Fruit fly (Drosophila melanogaster) whole organism, embryonic: ENCODE data around the gene CG18563.
A peak's percentile ranks its signal among the peaks of the same experiment; 100 is the strongest.

ENCODE experiments used
- B-H2 ChIP-seq: fragments of 200-800 bp; sonication (Bioruptor generic); optimal IDR thresholded peaks from 2 replicates; lab custom pipeline; 2018; ENCODE audit warnings: missing biosample characterization, mild to moderate bottlenecking, missing genetic modification characterization
- CG10543 ChIP-seq: fragments of 200-800 bp; sonication (Bioruptor generic); optimal IDR thresholded peaks from 3 replicates; lab custom pipeline; 2017; ENCODE audit warnings: missing biosample characterization, mild to moderate bottlenecking, missing genetic modification characterization, moderate library complexity
- CG11247 ChIP-seq: fragments of 200-800 bp; sonication (Bioruptor generic); IDR thresholded peaks from 2 replicates; pipeline ENCODE4 v1.3.6; 2022; ENCODE audit warnings: missing biosample characterization, missing genetic modification characterization
- CG12104 ChIP-seq: fragments of 200-800 bp; sonication (Bioruptor generic); optimal IDR thresholded peaks from 3 replicates; lab custom pipeline; 2016; ENCODE audit warnings: missing biosample characterization, missing genetic modification characterization
- CG12236 ChIP-seq: fragments of 200-800 bp; sonication (Bioruptor generic); optimal IDR thresholded peaks from 2 replicates; lab custom pipeline; 2016; ENCODE audit warnings: missing biosample characterization, missing genetic modification characterization
- CG12659 ChIP-seq: fragments of 200-800 bp; sonication (Bioruptor generic); optimal IDR thresholded peaks from 3 replicates; lab custom pipeline; 2017; ENCODE audit warnings: mild to moderate bottlenecking, missing biosample characterization, missing genetic modification reagents, missing genetic modification characterization
- CG14965 ChIP-seq: fragments of 200-800 bp; sonication (Bioruptor generic); optimal IDR thresholded peaks from 2 replicates; lab custom pipeline; 2016; ENCODE audit warnings: missing biosample characterization, missing genetic modification characterization, borderline replicate concordance
- CG15073 ChIP-seq: fragments of 200-800 bp; sonication (Bioruptor generic); optimal IDR thresholded peaks from 2 replicates; lab custom pipeline; 2016; ENCODE audit warnings: missing biosample characterization, missing genetic modification characterization
- CG15514 ChIP-seq: fragments of 200-800 bp; sonication (Bioruptor generic); optimal IDR thresholded peaks from 3 replicates; lab custom pipeline; 2017; ENCODE audit warnings: missing biosample characterization, missing genetic modification characterization, mild to moderate bottlenecking, moderate library complexity, missing genetic modification reagents
- CG15696 ChIP-seq: fragments of 200-800 bp; sonication (Bioruptor generic); optimal IDR thresholded peaks from 2 replicates; lab custom pipeline; 2019; ENCODE audit warnings: missing biosample characterization, mild to moderate bottlenecking, missing genetic modification characterization, moderate library complexity
- CG16779 ChIP-seq: fragments of 200-800 bp; sonication (Bioruptor generic); IDR thresholded peaks from 2 replicates; pipeline ENCODE4 v1.3.6; 2022; ENCODE audit warnings: missing biosample characterization, missing genetic modification characterization
- CG1832 ChIP-seq: fragments of 200-800 bp; sonication (Bioruptor generic); optimal IDR thresholded peaks from 2 replicates; lab custom pipeline; 2017; ENCODE audit warnings: missing biosample characterization, mild to moderate bottlenecking, missing genetic modification characterization, inconsistent platforms
- CG18599 ChIP-seq: fragments of 200-800 bp; sonication (Bioruptor generic); optimal IDR thresholded peaks from 3 replicates; lab custom pipeline; 2017; ENCODE audit warnings: missing biosample characterization, missing genetic modification characterization, mild to moderate bottlenecking, moderate library complexity, missing genetic modification reagents
- CG18619 ChIP-seq: fragments of 200-800 bp; sonication (Bioruptor generic); optimal IDR thresholded peaks from 3 replicates; lab custom pipeline; 2017; ENCODE audit warnings: missing biosample characterization, mild to moderate bottlenecking, missing genetic modification characterization
- CG34422 ChIP-seq: fragments of 200-800 bp; sonication (Bioruptor generic); IDR thresholded peaks from 3 replicates; pipeline ENCODE4 v1.3.6; 2022; ENCODE audit warnings: missing biosample characterization, missing genetic modification characterization
- CG42726 ChIP-seq: fragments of 200-800 bp; sonication (Bioruptor generic); IDR thresholded peaks from 2 replicates; pipeline ENCODE4 v1.3.6; 2022; ENCODE audit warnings: missing biosample characterization, missing genetic modification characterization; ENCODE audit not compliant: partially characterized antibody
- CG4617 ChIP-seq: fragments of 200-800 bp; sonication (Bioruptor generic); optimal IDR thresholded peaks from 3 replicates; lab custom pipeline; 2016; ENCODE audit warnings: missing biosample characterization, missing genetic modification characterization, borderline replicate concordance
- CG4820 ChIP-seq: fragments of 200-800 bp; sonication (Bioruptor generic); optimal IDR thresholded peaks from 3 replicates; lab custom pipeline; 2016; ENCODE audit warnings: missing biosample characterization, missing genetic modification characterization
- CG6683 ChIP-seq: fragments of 200-800 bp; sonication (Bioruptor generic); optimal IDR thresholded peaks from 2 replicates; lab custom pipeline; 2017; ENCODE audit warnings: missing biosample characterization, mild to moderate bottlenecking, missing genetic modification characterization, missing genetic modification reagents
- CG6813 ChIP-seq: fragments of 200-800 bp; sonication (Bioruptor generic); optimal IDR thresholded peaks from 2 replicates; lab custom pipeline; 2017; ENCODE audit warnings: missing biosample characterization, missing genetic modification characterization, mild to moderate bottlenecking, moderate library complexity, missing genetic modification reagents
- CG7987 ChIP-seq: fragments of 200-800 bp; sonication (Bioruptor generic); optimal IDR thresholded peaks from 2 replicates; lab custom pipeline; 2018; ENCODE audit warnings: missing biosample characterization, mild to moderate bottlenecking, missing genetic modification characterization, moderate library complexity
- CG8089 ChIP-seq: fragments of 200-800 bp; sonication (Bioruptor generic); optimal IDR thresholded peaks from 3 replicates; lab custom pipeline; 2016; ENCODE audit warnings: missing biosample characterization, missing genetic modification characterization
- CG9215 ChIP-seq: fragments of 200-800 bp; sonication (Bioruptor generic); IDR thresholded peaks from 2 replicates; pipeline ENCODE4 v1.3.6; 2022; ENCODE audit warnings: missing biosample characterization, missing genetic modification characterization
- Chrac-16 ChIP-seq: fragments of 200-800 bp; sonication (Bioruptor generic); optimal IDR thresholded peaks from 3 replicates; lab custom pipeline; 2016; ENCODE audit warnings: missing biosample characterization, missing genetic modification characterization
- Dip2 ChIP-seq: fragments of 200-800 bp; sonication (Bioruptor generic); IDR thresholded peaks from 2 replicates; pipeline ENCODE4 v1.3.6; 2022; ENCODE audit warnings: missing biosample characterization, missing genetic modification characterization
- Ets65A ChIP-seq: fragments of 200-800 bp; sonication (Bioruptor generic); peaks from one replicate; lab custom pipeline; 2016; ENCODE audit warnings: missing biosample characterization, missing genetic modification characterization
- Fer1 ChIP-seq: fragments of 200-800 bp; sonication (Bioruptor generic); optimal IDR thresholded peaks from 2 replicates; lab custom pipeline; 2017; ENCODE audit warnings: missing biosample characterization, mild to moderate bottlenecking, missing genetic modification characterization
- Gsc ChIP-seq: fragments of 200-800 bp; sonication (Bioruptor generic); IDR thresholded peaks from 2 replicates; pipeline ENCODE4 v1.3.6; 2022; ENCODE audit warnings: missing biosample characterization, missing genetic modification characterization
- HHEX ChIP-seq: fragments of 200-800 bp; sonication (Bioruptor generic); optimal IDR thresholded peaks from 3 replicates; lab custom pipeline; 2017; ENCODE audit warnings: missing biosample characterization, mild to moderate bottlenecking, missing genetic modification characterization, missing genetic modification reagents
- Hand ChIP-seq: fragments of 200-800 bp; sonication (Bioruptor generic); optimal IDR thresholded peaks from 2 replicates; lab custom pipeline; 2017; ENCODE audit warnings: mild to moderate bottlenecking, missing biosample characterization, missing genetic modification reagents, missing genetic modification characterization
- Meics ChIP-seq: fragments of 200-800 bp; sonication (Bioruptor generic); optimal IDR thresholded peaks from 2 replicates; lab custom pipeline; 2017; ENCODE audit warnings: missing biosample characterization, mild to moderate bottlenecking, missing genetic modification characterization
- Neu2 ChIP-seq: fragments of 200-800 bp; sonication (Bioruptor generic); optimal IDR thresholded peaks from 3 replicates; lab custom pipeline; 2016; ENCODE audit warnings: missing biosample characterization, missing genetic modification characterization, borderline replicate concordance
- Sox100B ChIP-seq: fragments of 200-800 bp; sonication (Bioruptor generic); optimal IDR thresholded peaks from 3 replicates; lab custom pipeline; 2018; ENCODE audit warnings: missing biosample characterization, mild to moderate bottlenecking, missing genetic modification characterization
- Ssrp ChIP-seq: fragments of 200-800 bp; sonication (Bioruptor generic); optimal IDR thresholded peaks from 2 replicates; lab custom pipeline; 2018; ENCODE audit warnings: missing biosample characterization, mild to moderate bottlenecking, missing genetic modification characterization, moderate library complexity
- TFAM ChIP-seq: fragments of 200-800 bp; sonication (Bioruptor generic); optimal IDR thresholded peaks from 2 replicates; lab custom pipeline; 2017; ENCODE audit warnings: missing biosample characterization, missing genetic modification characterization, inconsistent platforms
- chinmo ChIP-seq: fragments of 200-800 bp; sonication (Bioruptor generic); IDR thresholded peaks from 4 replicates; pipeline ENCODE4 v1.3.6; 2022; ENCODE audit warnings: missing biosample characterization, missing genetic modification characterization; ENCODE audit not compliant: partially characterized antibody
- dan ChIP-seq: fragments of 200-800 bp; sonication (Bioruptor generic); IDR thresholded peaks from 2 replicates; pipeline ENCODE4 v1.3.6; 2022; ENCODE audit warnings: missing biosample characterization, missing genetic modification characterization
- dmrt11E ChIP-seq: fragments of 200-800 bp; sonication (Bioruptor generic); optimal IDR thresholded peaks from 3 replicates; lab custom pipeline; 2018; ENCODE audit warnings: missing biosample characterization, mild to moderate bottlenecking, missing genetic modification characterization, moderate library complexity
- dpn ChIP-seq, 2 experiments: fragments of 200-800 bp; sonication (Bioruptor generic); optimal IDR thresholded peaks; 3 replicates each; lab custom pipeline; 2016; ENCODE audit warnings: missing biosample characterization in 2 of 2, missing genetic modification characterization in 2 of 2
- insv ChIP-seq, 2 experiments: fragments of 200-800 bp; sonication (Bioruptor generic); optimal IDR thresholded peaks; 3 replicates each; lab custom pipeline; 2016 to 2018; ENCODE audit warnings: missing biosample characterization in 2 of 2, missing genetic modification characterization in 2 of 2
- jumu ChIP-seq: fragments of 200-800 bp; sonication (Bioruptor generic); optimal IDR thresholded peaks from 3 replicates; lab custom pipeline; 2016; ENCODE audit warnings: missing biosample characterization, missing genetic modification characterization
- kah ChIP-seq: fragments of 200-800 bp; sonication (Bioruptor generic); optimal IDR thresholded peaks from 2 replicates; lab custom pipeline; 2018; ENCODE audit warnings: missing biosample characterization, mild to moderate bottlenecking, missing genetic modification characterization
- kay ChIP-seq: fragments of 200-800 bp; sonication (Bioruptor generic); optimal IDR thresholded peaks from 2 replicates; lab custom pipeline; 2016; ENCODE audit warnings: missing biosample characterization, missing genetic modification characterization
- lab ChIP-seq: fragments of 200-800 bp; sonication (Bioruptor generic); optimal IDR thresholded peaks from 3 replicates; lab custom pipeline; 2017; ENCODE audit warnings: missing biosample characterization, missing genetic modification characterization, mild to moderate bottlenecking, moderate library complexity, missing genetic modification reagents
- oc ChIP-seq: fragments of 200-800 bp; sonication (Bioruptor generic); optimal IDR thresholded peaks from 2 replicates; lab custom pipeline; 2018; ENCODE audit warnings: missing biosample characterization, mild to moderate bottlenecking, missing genetic modification characterization, moderate library complexity
- org-1 ChIP-seq: fragments of 200-800 bp; sonication (Bioruptor generic); optimal IDR thresholded peaks from 2 replicates; lab custom pipeline; 2017; ENCODE audit warnings: missing biosample characterization, missing genetic modification characterization
- p53 ChIP-seq: fragments of 200-800 bp; sonication (Bioruptor generic); optimal IDR thresholded peaks from 2 replicates; lab custom pipeline; 2016; ENCODE audit warnings: missing biosample characterization, missing genetic modification characterization
- sc ChIP-seq, 3 experiments: fragments of >200 bp in 2 of 3; fragments of 200-800 bp in 1 of 3; sonication (Bioruptor generic) in 1 of 3; optimal IDR thresholded peaks; 2 replicates in 2 of 3; 3 replicates in 1 of 3; lab custom pipeline; 2017; ENCODE audit warnings: mild to moderate bottlenecking in 1 of 3, missing biosample characterization in 1 of 3, missing genetic modification characterization in 1 of 3, missing genetic modification reagents in 1 of 3
- sob ChIP-seq: fragments of 200-800 bp; sonication (Bioruptor generic); IDR thresholded peaks from 2 replicates; pipeline ENCODE4 v1.3.6; 2022; ENCODE audit warnings: missing biosample characterization, missing genetic modification characterization

Gene CG18563

DNA sequence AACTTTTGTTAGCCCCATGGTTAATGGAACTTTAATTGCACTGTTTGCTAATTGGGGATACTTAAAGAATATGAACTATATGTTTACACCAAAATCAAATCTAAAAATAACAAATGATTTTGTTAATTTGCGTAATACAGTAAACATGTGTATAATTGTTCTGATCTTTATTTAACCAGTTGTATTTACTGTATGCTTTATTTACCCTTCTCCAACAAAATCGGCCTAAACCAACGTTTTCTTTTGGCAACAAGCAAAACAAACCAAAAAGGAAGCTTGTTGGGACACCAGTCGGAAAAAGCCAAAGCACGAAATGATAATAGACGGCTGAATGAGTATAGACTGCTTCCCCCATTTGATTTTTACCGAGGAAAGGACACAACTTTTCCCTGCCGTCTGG lies 12.8 kb upstream of the CG18563 start (continued):
- TF ChIP-seq CG42726 (GFP tag; lab: Robert Waterston, UW) (no peak), CG4820 (GFP tag; lab: Kevin White, UChicago) (no peak), Ssrp (no peak), CG11247 (peak; percentile 64), CG12236 (GFP tag; lab: Kevin White, UChicago) (no peak), jumu (GFP tag; lab: Kevin White, UChicago) (no peak), HHEX (GFP tag; lab: Kevin White, UChicago) (peak; percentile 76), CG9215 (GFP tag; lab: Robert Waterston, UW) (no peak), org-1 (GFP tag; lab: Kevin White, UChicago) (peak; percentile 61), dpn (GFP tag; optimal IDR thresholded peaks at IDR 0.05; lab: Kevin White, UChicago) (peak in 1 of 2 experiments; percentile 80), B-H2 (peak; percentile 89), chinmo (GFP tag; lab: Robert Waterston, UW) (no peak), CG14965 (GFP tag; lab: Kevin White, UChicago) (no peak), CG18599 (peak; percentile 92), TFAM (no peak), dmrt11E (tag; lab: Kevin White, UChicago) (no peak), insv (GFP tag; optimal IDR thresholded peaks at IDR 0.05; lab: Kevin White, UChicago) (peak in 1 of 2 experiments; percentile 6), Sox100B (GFP tag; lab: Kevin White, UChicago) (no peak), CG10543 (GFP tag; lab: Kevin White, UChicago) (peak; percentile 69), sob (peak; percentile 78; the same call in 1 of the 2 replicates), CG6683 (peak; percentile 73), Ets65A (GFP tag; lab: Kevin White, UChicago) (no peak), CG12659 (GFP tag; lab: Kevin White, UChicago) (peak; percentile 57), CG16779 (GFP tag; lab: Robert Waterston, UW) (no peak), kay (GFP tag; lab: Kevin White, UChicago) (peak; percentile 7), Fer1 (GFP tag; lab: Kevin White, UChicago) (peak; percentile 85), CG15073 (no peak), CG4617 (no peak), CG1832 (GFP tag; lab: Kevin White, UChicago) (no peak), Gsc (GFP tag; lab: Robert Waterston, UW) (no peak), Hand (GFP tag; lab: Kevin White, UChicago) (peak; percentile 77), CG12104 (GFP tag; lab: Kevin White, UChicago) (peak; percentile 33), CG8089 (no peak), Meics (GFP tag; lab: Kevin White, UChicago) (peak; percentile 84), CG15696 (tag; lab: Kevin White, UChicago) (peak; percentile 24), CG7987 (GFP tag; lab: Kevin White, UChicago) (peak; percentile 80), CG6813 (peak; percentile 85), CG34422 (GFP tag; lab: Robert Waterston, UW) (peak; percentile 42; the same call in 1 of the 3 replicates), Chrac-16 (GFP tag; lab: Kevin White, UChicago) (no peak), dan (GFP tag; lab: Robert Waterston, UW) (no peak), sc (optimal IDR thresholded peaks at IDR 0.05; lab: Kevin White, UChicago) (no peak), sc (GFP tag; optimal IDR thresholded peaks at IDR 0.05; lab: Kevin White, UChicago) (no peak), p53 (no peak), CG15514 (peak; percentile 86), Dip2 (GFP tag; lab: Robert Waterston, UW) (no peak), kah (GFP tag; lab: Kevin White, UChicago) (no peak), CG18619 (GFP tag; lab: Kevin White, UChicago) (peak; percentile 68), oc (tag; lab: Kevin White, UChicago) (no peak), lab (GFP tag; lab: Kevin White, UChicago) (peak; percentile 95), Neu2 (no peak)
